Fruit fly (Drosophila melanogaster) S2 (cell line): Measurements from ENCODE around the gene mesh.

ENCODE experiments used
- CG8478 ChIP-seq: fragments of >200 bp; optimal IDR thresholded peaks from 2 replicates; lab custom pipeline; 2018
- CTCF ChIP-seq, 2 experiments: fragments of >200 bp; optimal IDR thresholded peaks; 2 replicates each; lab custom pipeline; 2018

dm6 chr3R:31218214-31218876, 22.8 kb upstream of the mesh start:
- TF ChIP-seq CG8478 (lab: Kevin White, UChicago) (no peak), CTCF (optimal IDR thresholded peaks at IDR 0.05; lab: Kevin White, UChicago) (no peak)
